Fruit fly (Drosophila melanogaster): ENCODE measurements around the gene chp.

chp gene

DNA sequence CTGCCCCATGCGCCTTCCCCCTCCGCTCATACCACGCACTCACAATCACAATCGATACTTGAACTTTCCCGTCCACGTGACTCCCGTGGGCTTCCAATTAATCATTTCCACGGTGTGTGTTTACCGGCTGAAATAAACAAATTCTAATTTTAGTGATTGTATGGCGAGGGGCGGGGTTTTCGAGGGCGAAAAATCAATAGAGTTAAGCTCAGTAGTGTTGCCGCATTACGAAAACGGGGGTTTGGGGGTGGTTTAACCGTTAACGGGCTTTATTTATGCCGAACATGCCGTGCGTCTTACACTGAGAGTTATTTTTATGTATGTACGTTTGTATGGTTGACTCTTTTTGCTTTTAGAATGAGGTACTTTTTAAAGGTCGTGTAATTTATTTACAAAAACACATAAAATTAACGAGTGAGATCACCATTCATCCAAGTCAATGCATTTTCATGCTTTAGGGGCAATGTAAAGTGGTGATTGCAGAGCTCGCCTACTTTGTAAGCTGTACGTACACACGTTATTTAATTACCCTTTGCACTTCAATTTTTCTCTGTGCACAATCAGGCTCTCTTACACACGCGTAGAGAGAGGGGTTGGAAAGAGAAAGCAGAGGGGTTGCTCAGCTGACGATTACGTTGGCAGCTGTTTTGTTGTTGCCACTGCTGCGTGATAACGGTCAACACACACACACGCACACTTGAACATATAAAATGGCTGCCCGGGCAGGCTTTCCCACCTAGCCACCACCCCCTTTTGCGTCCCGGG, 11.8 kb upstream of the chp start (continued):
- TF ChIP-seq CG7928 (GFP tag; optimal IDR thresholded peaks at IDR 0.05) (peak; percentile 50), zfh1 (GFP tag; IDR thresholded peaks at IDR 0.05) (no peak), NC2α (GFP tag; optimal IDR thresholded peaks at IDR 0.05) (peak; percentile 45), nerfin-1 (tag; optimal IDR thresholded peaks at IDR 0.05) (peak; percentile 67), grau (tag; optimal IDR thresholded peaks at IDR 0.05) (peak; percentile 89), Side (GFP tag; optimal IDR thresholded peaks at IDR 0.05) (peak; percentile 85), MESR4 (GFP tag; optimal IDR thresholded peaks at IDR 0.05) (no peak), lilli (GFP tag; optimal IDR thresholded peaks at IDR 0.05) (peak; percentile 87), schlank (tag; optimal IDR thresholded peaks at IDR 0.05) (peak; percentile 72), CG3995 (GFP tag; optimal IDR thresholded peaks at IDR 0.05) (peak; percentile 27), trem (tag; optimal IDR thresholded peaks at IDR 0.05) (peak; percentile 67), cg (GFP tag; optimal IDR thresholded peaks at IDR 0.05) (peak; percentile 56), CG12299 (tag; optimal IDR thresholded peaks at IDR 0.05) (peak; percentile 75), CG8388 (GFP tag; optimal IDR thresholded peaks at IDR 0.05) (peak; percentile 82), gsb-n (tag; optimal IDR thresholded peaks at IDR 0.05) (peak; percentile 74), Dp (GFP tag; optimal IDR thresholded peaks at IDR 0.05) (no peak), Aef1 (GFP tag; IDR thresholded peaks at IDR 0.05) (no peak), CG13424 (tag; optimal IDR thresholded peaks at IDR 0.05) (peak; percentile 90), CG32532 (GFP tag; IDR thresholded peaks at IDR 0.05) (no peak), ara (GFP tag; IDR thresholded peaks at IDR 0.05) (no peak), CG11085 (GFP tag; IDR thresholded peaks at IDR 0.05) (no peak), lab (GFP tag; optimal IDR thresholded peaks at IDR 0.05) (peak; percentile 89), CG33213 (GFP tag; optimal IDR thresholded peaks at IDR 0.05) (peak; percentile 77), CG1233 (GFP tag; optimal IDR thresholded peaks at IDR 0.05) (peak; percentile 76), ranshi (GFP tag; IDR thresholded peaks at IDR 0.05) (no peak), Six4 (GFP tag; optimal IDR thresholded peaks at IDR 0.05) (peak; percentile 71), esg (GFP tag; conservative IDR thresholded peaks at IDR 0.05) (no peak), repo (GFP tag; optimal IDR thresholded peaks at IDR 0.05) (peak; percentile 76), Dad (GFP tag; optimal IDR thresholded peaks at IDR 0.05) (peak; percentile 72), CG10543 (GFP tag; optimal IDR thresholded peaks at IDR 0.05) (peak; percentile 82), abd-A (tag; optimal IDR thresholded peaks at IDR 0.05) (no peak), CG5953 (GFP tag; IDR thresholded peaks at IDR 0.05) (no peak), otp (GFP tag; IDR thresholded peaks at IDR 0.05) (no peak), CG17385 (GFP tag; optimal IDR thresholded peaks at IDR 0.05) (peak; percentile 78), CG12769 (tag; optimal IDR thresholded peaks at IDR 0.05) (peak; percentile 90), lmd (GFP tag; IDR thresholded peaks at IDR 0.05) (no peak), CG9817 (tag; optimal IDR thresholded peaks at IDR 0.05) (peak; percentile 85), Asciz (GFP tag; optimal IDR thresholded peaks at IDR 0.05) (peak; percentile 74), oc (tag; optimal IDR thresholded peaks at IDR 0.05) (peak; percentile 78), br (optimal IDR thresholded peaks at IDR 0.05) (no peak), Fer1 (GFP tag; optimal IDR thresholded peaks at IDR 0.05) (peak; percentile 93), CG6765 (GFP tag; optimal IDR thresholded peaks at IDR 0.05) (peak; percentile 79), gcm (GFP tag; optimal IDR thresholded peaks at IDR 0.05) (peak; percentile 63), pum (GFP tag; optimal IDR thresholded peaks at IDR 0.05) (peak; percentile 83), Xbp1 (GFP tag; optimal IDR thresholded peaks at IDR 0.05) (peak; percentile 85), hkb (optimal IDR thresholded peaks at IDR 0.05) (peak; percentile 2), hkb (GFP tag; IDR thresholded peaks at IDR 0.05) (no peak), ken (GFP tag; IDR thresholded peaks at IDR 0.05) (no peak), usp (GFP tag; optimal IDR thresholded peaks at IDR 0.05) (no peak), al (GFP tag; IDR thresholded peaks at IDR 0.05) (no peak), Elba2 (GFP tag; optimal IDR thresholded peaks at IDR 0.05) (peak; percentile 17)

Data from whole organism, embryonic.